Worm (Caenorhabditis elegans): ENCODE measurements around the gene pygl-1.

ce11 chrV:3554869-3555268, 24.0 kb upstream of the pygl-1 start, which contains the start of gene grl-29:
- no peak for TF ChIP-seq T22C8.4 (GFP tag; IDR thresholded peaks at IDR 0.05)
- TF ChIP-seq tab-1 (GFP tag; IDR thresholded peaks at IDR 0.05): no peak
- TF ChIP-seq ztf-23 (GFP tag; IDR thresholded peaks at IDR 0.05): 0 out of 2 replicates have a peak, but pooled peaks have one; percentile 19
- TF ChIP-seq med-1 (GFP tag; optimal IDR thresholded peaks at IDR 0.05; ENCODE audit: insufficient read depth): no peak
- TF ChIP-seq klf-2 (GFP tag; conservative IDR thresholded peaks at IDR 0.05): no peak
- TF ChIP-seq flt-1 (GFP tag; IDR thresholded peaks at IDR 0.05): no peak
- no peak for TF ChIP-seq ref-1 (GFP tag; conservative IDR thresholded peaks at IDR 0.05)
- no peak for TF ChIP-seq ztf-29 (GFP tag; IDR thresholded peaks at IDR 0.05)

All from whole organism, midembryonic.